Fruit fly (Drosophila melanogaster) whole organism, embryonic: ENCODE data around the gene CG10353.

ENCODE experiments used
- B-H2 ChIP-seq: fragments of 200-800 bp; sonication (Bioruptor generic); optimal IDR thresholded peaks from 2 replicates; lab custom pipeline; 2018; ENCODE audit warnings: missing biosample characterization, mild to moderate bottlenecking, missing genetic modification characterization
- CG10267 ChIP-seq: fragments of 200-800 bp; sonication (Bioruptor generic); optimal IDR thresholded peaks from 2 replicates; lab custom pipeline; 2018; ENCODE audit warnings: missing biosample characterization, mild to moderate bottlenecking, missing genetic modification characterization, moderate library complexity
- CG11093 ChIP-seq: fragments of 200-800 bp; sonication (Bioruptor generic); IDR thresholded peaks from 3 replicates; pipeline ENCODE4 v1.3.6; 2022; ENCODE audit warnings: missing biosample characterization, missing genetic modification characterization
- CG11247 ChIP-seq: fragments of 200-800 bp; sonication (Bioruptor generic); IDR thresholded peaks from 2 replicates; pipeline ENCODE4 v1.3.6; 2022; ENCODE audit warnings: missing biosample characterization, missing genetic modification characterization
- CG12236 ChIP-seq: fragments of 200-800 bp; sonication (Bioruptor generic); optimal IDR thresholded peaks from 2 replicates; lab custom pipeline; 2016; ENCODE audit warnings: missing biosample characterization, missing genetic modification characterization
- CG1647 ChIP-seq: fragments of 200-800 bp; sonication (Bioruptor generic); optimal IDR thresholded peaks from 3 replicates; lab custom pipeline; 2016; ENCODE audit warnings: missing biosample characterization, missing genetic modification characterization
- CG2116 ChIP-seq: fragments of 200-800 bp; sonication (Bioruptor generic); optimal IDR thresholded peaks from 3 replicates; lab custom pipeline; 2018; ENCODE audit warnings: missing biosample characterization, mild to moderate bottlenecking, missing genetic modification characterization
- CG34376 ChIP-seq: fragments of 200-800 bp; sonication (Bioruptor generic); optimal IDR thresholded peaks from 2 replicates; lab custom pipeline; 2018; ENCODE audit warnings: missing biosample characterization, mild to moderate bottlenecking, missing genetic modification characterization
- CG5245 ChIP-seq: fragments of 200-800 bp; sonication (Bioruptor generic); optimal IDR thresholded peaks from 3 replicates; lab custom pipeline; 2016; ENCODE audit warnings: missing biosample characterization, missing genetic modification characterization
- CG6175 ChIP-seq: fragments of 200-800 bp; sonication (Bioruptor generic); IDR thresholded peaks from 3 replicates; pipeline ENCODE4 v1.3.6; 2022; ENCODE audit warnings: missing biosample characterization, missing genetic modification characterization
- CG8290 ChIP-seq, 3 experiments: fragments of 200-800 bp; sonication (Bioruptor generic); optimal IDR thresholded peaks; 2 replicates each; lab custom pipeline; 2016 to 2019; ENCODE audit warnings: missing biosample characterization in 3 of 3, missing genetic modification characterization in 3 of 3, mild to moderate bottlenecking in 2 of 3, moderate library complexity in 1 of 3
- CHES-1-like ChIP-seq: fragments of 200-800 bp; sonication (Bioruptor generic); optimal IDR thresholded peaks from 2 replicates; lab custom pipeline; 2016; ENCODE audit warnings: missing biosample characterization, missing genetic modification characterization
- Dad ChIP-seq: fragments of 200-800 bp; sonication (Bioruptor generic); optimal IDR thresholded peaks from 3 replicates; lab custom pipeline; 2016; ENCODE audit warnings: missing biosample characterization, missing genetic modification characterization
- Dip2 ChIP-seq: fragments of 200-800 bp; sonication (Bioruptor generic); IDR thresholded peaks from 2 replicates; pipeline ENCODE4 v1.3.6; 2022; ENCODE audit warnings: missing biosample characterization, missing genetic modification characterization
- Fer1 ChIP-seq: fragments of 200-800 bp; sonication (Bioruptor generic); optimal IDR thresholded peaks from 2 replicates; lab custom pipeline; 2017; ENCODE audit warnings: missing biosample characterization, mild to moderate bottlenecking, missing genetic modification characterization
- Hand ChIP-seq: fragments of 200-800 bp; sonication (Bioruptor generic); optimal IDR thresholded peaks from 2 replicates; lab custom pipeline; 2017; ENCODE audit warnings: mild to moderate bottlenecking, missing biosample characterization, missing genetic modification reagents, missing genetic modification characterization
- MBD-R2 ChIP-seq: fragments of 200-800 bp; sonication (Bioruptor generic); IDR thresholded peaks from 2 replicates; pipeline ENCODE4 v1.3.6; 2022; ENCODE audit warnings: missing biosample characterization, missing genetic modification characterization
- Med ChIP-seq: fragments of 200-800 bp; sonication (Bioruptor generic); peaks from one replicate; lab custom pipeline; 2016; ENCODE audit warnings: missing biosample characterization, missing genetic modification characterization, mild to moderate bottlenecking, inconsistent platforms, moderate library complexity
- Pdp1 ChIP-seq, 2 experiments: fragments of 200-800 bp; sonication (Bioruptor generic); optimal IDR thresholded peaks; 3 replicates each; lab custom pipeline; 2016; ENCODE audit warnings: missing biosample characterization in 2 of 2, missing genetic modification characterization in 2 of 2, mild to moderate bottlenecking in 1 of 2, moderate library complexity in 1 of 2
- Trl ChIP-seq, 3 experiments: fragments of >200 bp in 2 of 3; fragments of 200-800 bp in 1 of 3; sonication (Bioruptor generic) in 1 of 3; optimal IDR thresholded peaks; 2 replicates in 1 of 3; 3 replicates in 2 of 3; lab custom pipeline; 2016 to 2017; ENCODE audit warnings: missing biosample characterization in 1 of 3, missing genetic modification characterization in 1 of 3
- amos ChIP-seq: fragments of 200-800 bp; sonication (Bioruptor generic); IDR thresholded peaks from 2 replicates; pipeline ENCODE4 v1.3.6; 2022; ENCODE audit warnings: missing biosample characterization, missing genetic modification characterization; ENCODE audit not compliant: partially characterized antibody
- ci ChIP-seq: fragments of 200-800 bp; sonication (Bioruptor generic); IDR thresholded peaks from 3 replicates; pipeline ENCODE4 v1.3.6; 2022; ENCODE audit warnings: missing biosample characterization, missing genetic modification characterization
- exex ChIP-seq: fragments of 200-800 bp; sonication (Bioruptor generic); optimal IDR thresholded peaks from 4 replicates; lab custom pipeline; 2018; ENCODE audit warnings: missing biosample characterization, mild to moderate bottlenecking, missing genetic modification characterization, moderate library complexity
- grn ChIP-seq: fragments of 200-800 bp; sonication (Bioruptor generic); optimal IDR thresholded peaks from 3 replicates; lab custom pipeline; 2017; ENCODE audit warnings: missing biosample characterization, missing genetic modification characterization
- ind ChIP-seq: fragments of 200-800 bp; sonication (Bioruptor generic); optimal IDR thresholded peaks from 3 replicates; lab custom pipeline; 2016; ENCODE audit warnings: missing biosample characterization, missing genetic modification characterization
- jigr1 ChIP-seq: fragments of 200-800 bp; sonication (Bioruptor generic); IDR thresholded peaks from 3 replicates; pipeline ENCODE4 v1.3.6; 2022; ENCODE audit warnings: missing biosample characterization, missing genetic modification characterization
- jing ChIP-seq: fragments of 200-800 bp; sonication (Bioruptor generic); optimal IDR thresholded peaks from 2 replicates; lab custom pipeline; 2018; ENCODE audit warnings: missing biosample characterization, mild to moderate bottlenecking, missing genetic modification characterization
- kay ChIP-seq: fragments of 200-800 bp; sonication (Bioruptor generic); optimal IDR thresholded peaks from 2 replicates; lab custom pipeline; 2016; ENCODE audit warnings: missing biosample characterization, missing genetic modification characterization
- lilli ChIP-seq: fragments of 200-800 bp; sonication (Bioruptor generic); optimal IDR thresholded peaks from 3 replicates; lab custom pipeline; 2016; ENCODE audit warnings: missing biosample characterization, missing genetic modification characterization
- mirr ChIP-seq: fragments of 200-800 bp; sonication (Bioruptor generic); optimal IDR thresholded peaks from 3 replicates; lab custom pipeline; 2018; ENCODE audit warnings: missing biosample characterization, mild to moderate bottlenecking, missing genetic modification characterization
- nau ChIP-seq: fragments of 200-800 bp; sonication (Bioruptor generic); optimal IDR thresholded peaks from 3 replicates; lab custom pipeline; 2017; ENCODE audit warnings: missing biosample characterization, mild to moderate bottlenecking, missing genetic modification characterization, missing genetic modification reagents
- scrt ChIP-seq: fragments of 200-800 bp; sonication (Bioruptor generic); optimal IDR thresholded peaks from 2 replicates; lab custom pipeline; 2018; ENCODE audit warnings: missing biosample characterization, mild to moderate bottlenecking, missing genetic modification characterization, moderate library complexity
- sd ChIP-seq: fragments of 200-800 bp; sonication (Bioruptor generic); optimal IDR thresholded peaks from 3 replicates; lab custom pipeline; 2018; ENCODE audit warnings: missing biosample characterization, mild to moderate bottlenecking, missing genetic modification characterization, moderate library complexity
- sim ChIP-seq: fragments of 200-800 bp; sonication (Bioruptor generic); IDR thresholded peaks from 2 replicates; pipeline ENCODE4 v1.3.6; 2022; ENCODE audit warnings: missing biosample characterization, missing genetic modification characterization
- slbo ChIP-seq: fragments of 200-800 bp; sonication (Bioruptor generic); IDR thresholded peaks from 2 replicates; pipeline ENCODE4 v1.3.6; 2022; ENCODE audit warnings: missing biosample characterization, missing genetic modification characterization
- ssp ChIP-seq: fragments of 200-800 bp; sonication (Bioruptor generic); IDR thresholded peaks from 2 replicates; pipeline ENCODE4 v1.3.6; 2022; ENCODE audit warnings: missing biosample characterization, missing genetic modification characterization
- sug ChIP-seq: fragments of 200-800 bp; optimal IDR thresholded peaks from 2 replicates; lab custom pipeline; 2019; ENCODE audit warnings: missing biosample characterization, mild to moderate bottlenecking, missing genetic modification characterization, moderate library complexity
- unc-4 ChIP-seq: fragments of 200-800 bp; sonication (Bioruptor generic); IDR thresholded peaks from 2 replicates; pipeline ENCODE4 v1.3.6; 2022; ENCODE audit warnings: missing biosample characterization, missing genetic modification characterization; ENCODE audit not compliant: partially characterized antibody
- unpg ChIP-seq: fragments of 200-800 bp; sonication (Bioruptor generic); optimal IDR thresholded peaks from 3 replicates; lab custom pipeline; 2018; ENCODE audit warnings: missing biosample characterization, mild to moderate bottlenecking, missing genetic modification characterization, moderate library complexity
- zf30C ChIP-seq: fragments of 200-800 bp; sonication (Bioruptor generic); optimal IDR thresholded peaks from 3 replicates; lab custom pipeline; 2018; ENCODE audit warnings: missing biosample characterization, mild to moderate bottlenecking, missing genetic modification characterization

Gene CG10353

DNA sequence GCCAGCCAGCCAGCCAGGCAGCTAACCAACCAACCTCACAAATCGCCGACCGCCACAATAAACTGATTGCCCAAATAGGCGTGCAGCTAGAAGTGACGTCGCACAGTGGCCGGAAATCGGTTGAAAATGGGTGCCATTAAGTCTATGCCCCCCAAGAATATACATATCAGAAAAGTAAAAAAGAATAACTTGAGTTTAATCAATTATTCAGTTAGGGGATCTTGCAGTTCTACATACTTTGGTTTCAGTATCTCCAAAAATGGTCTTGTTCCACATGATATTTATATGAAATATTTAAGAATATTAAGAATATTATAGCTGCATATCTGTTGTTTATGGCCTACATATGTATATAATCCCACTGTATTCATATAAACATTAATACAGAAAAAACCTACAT lies 1.6 kb downstream of the CG10353 start (continued):
- no peak for TF ChIP-seq nau (GFP tag; lab: Kevin White, UChicago)
- TF ChIP-seq Fer1 (GFP tag; lab: Kevin White, UChicago): peak; percentile 50
- TF ChIP-seq ind (GFP tag; lab: Kevin White, UChicago): peak; percentile 29
- no peak for TF ChIP-seq unc-4 (GFP tag; lab: Robert Waterston, UW)
- TF ChIP-seq jigr1: no peak
- TF ChIP-seq MBD-R2: peak; percentile 23; the same call in 1 of the 2 replicates
- no peak for TF ChIP-seq kay (GFP tag; lab: Kevin White, UChicago)
- TF ChIP-seq CG1647 (GFP tag; lab: Kevin White, UChicago): no peak
- no peak for TF ChIP-seq sim
- no peak for TF ChIP-seq ci
- no peak for TF ChIP-seq ssp (GFP tag; lab: Robert Waterston, UW)
- TF ChIP-seq Trl (optimal IDR thresholded peaks at IDR 0.05; lab: Kevin White, UChicago): no peak
- TF ChIP-seq Trl (GFP tag; optimal IDR thresholded peaks at IDR 0.05; lab: Kevin White, UChicago): no peak
- TF ChIP-seq scrt: no peak
- TF ChIP-seq Hand (GFP tag; lab: Kevin White, UChicago): no peak
- no peak for TF ChIP-seq Dad (GFP tag; lab: Kevin White, UChicago)
- TF ChIP-seq amos (GFP tag; lab: Robert Waterston, UW): peak; percentile 26; the same call in 1 of the 2 replicates
- no peak for TF ChIP-seq CG11093 (GFP tag; lab: Robert Waterston, UW)
- peak; percentile 60 for TF ChIP-seq slbo
- TF ChIP-seq CG5245 (GFP tag; lab: Kevin White, UChicago): no peak
- peak; percentile 49 for TF ChIP-seq unpg (GFP tag; lab: Kevin White, UChicago)
- TF ChIP-seq CG6175 (GFP tag; lab: Robert Waterston, UW): 0 out of 3 replicates have a peak, but pooled peaks have one; percentile 14
- TF ChIP-seq Dip2: no peak
- no peak for TF ChIP-seq CG8290 (GFP tag; optimal IDR thresholded peaks at IDR 0.05; lab: Kevin White, UChicago)
- TF ChIP-seq CG8290 (tag; optimal IDR thresholded peaks at IDR 0.05; lab: Kevin White, UChicago): peak in 1 of 2 experiments; percentile 69
- TF ChIP-seq zf30C (GFP tag; lab: Kevin White, UChicago): no peak
- no peak for TF ChIP-seq CHES-1-like

DNA sequence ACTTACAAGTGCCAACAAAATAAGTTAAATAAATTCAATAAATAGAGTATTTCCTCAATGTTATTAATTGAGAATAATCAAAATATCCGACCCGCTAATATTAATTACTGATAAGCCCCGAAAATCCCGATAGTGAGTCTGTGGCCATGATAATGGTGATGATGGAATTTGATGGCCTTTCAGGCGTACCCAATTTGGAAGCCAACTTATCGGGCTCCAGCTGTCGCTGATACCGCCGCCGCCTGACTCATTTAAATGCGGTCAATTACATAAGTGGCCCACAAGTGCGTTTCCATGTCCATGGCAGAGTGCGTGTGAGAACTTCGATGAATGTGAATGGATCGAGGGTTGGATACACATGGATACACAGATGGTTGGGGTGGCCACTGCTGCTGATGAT lies 2.8 kb downstream of the CG10353 start:
- TF ChIP-seq lilli (GFP tag; lab: Kevin White, UChicago) (peak; percentile 10), sd (peak; percentile 57), CG34376 (GFP tag; lab: Kevin White, UChicago) (peak; percentile 58), CG2116 (GFP tag; lab: Kevin White, UChicago) (no peak), CG12236 (GFP tag; lab: Kevin White, UChicago) (no peak), B-H2 (no peak), grn (GFP tag; lab: Kevin White, UChicago) (peak; percentile 31), Med (peak; percentile 28), exex (tag; lab: Kevin White, UChicago) (peak; percentile 85), Pdp1 (GFP tag; optimal IDR thresholded peaks at IDR 0.05; lab: Kevin White, UChicago) (peak in 1 of 2 experiments; percentile 89), sug (tag; lab: Kevin White, UChicago) (peak; percentile 51), jing (GFP tag; lab: Kevin White, UChicago) (no peak), CG10267 (no peak), CG11247 (GFP tag; lab: Robert Waterston, UW) (no peak), mirr (peak; percentile 30)
